In genomic region chrX:1470562-1470961, dm6 we compare ENCODE assay signal across 1 fruit fly cellular context.
A peak's percentile ranks its signal among the peaks of the same experiment; 100 is the strongest.
TF ChIP-seq lines count a peak whose summit lies in the region.

TSS of gene pck (plus strand) at chrX:1470666.

TF ChIP-seq in whole organism, embryonic, 481 proteins besides CTCF, POLR2A, EP300 and RAD21 (continued from another document and continues in another):
- peak; percentile 50; the same call in 1 of the 2 replicates for TF ChIP-seq Rx (GFP tag; IDR thresholded peaks at IDR 0.05; lab: Robert Waterston, UW)
- TF ChIP-seq Mrtf (GFP tag; IDR thresholded peaks at IDR 0.05; lab: Robert Waterston, UW), result 0 out of 3 replicates have a peak, but pooled peaks have one; percentile 10
- TF ChIP-seq chinmo (GFP tag; IDR thresholded peaks at IDR 0.05; lab: Robert Waterston, UW; ENCODE audit: partially characterized antibody), result 0 out of 4 replicates have a peak, but pooled peaks have one; percentile 48
- TF ChIP-seq ERR (GFP tag; optimal IDR thresholded peaks at IDR 0.05; lab: Kevin White, UChicago), result peak; percentile 60
- peak; percentile 70 for TF ChIP-seq E2f1 (GFP tag; IDR thresholded peaks at IDR 0.05; lab: Robert Waterston, UW)
- TF ChIP-seq CG13296 (GFP tag; optimal IDR thresholded peaks at IDR 0.05; lab: Kevin White, UChicago), result peak; percentile 25
- peak; percentile 36 for TF ChIP-seq CG1792 (GFP tag; optimal IDR thresholded peaks at IDR 0.05; lab: Kevin White, UChicago)
- peak in 1 of 2 experiments; percentile 76 for TF ChIP-seq bsh (GFP tag; optimal IDR thresholded peaks at IDR 0.05; lab: Kevin White, UChicago)
- peak; percentile 53 for TF ChIP-seq CG2202 (tag; optimal IDR thresholded peaks at IDR 0.05; lab: Kevin White, UChicago)
- TF ChIP-seq Trl (optimal IDR thresholded peaks at IDR 0.05; lab: Kevin White, UChicago), result no peak
- peak; percentile 68 for TF ChIP-seq Trl (GFP tag; optimal IDR thresholded peaks at IDR 0.05; lab: Kevin White, UChicago)
- no peak for TF ChIP-seq h (optimal IDR thresholded peaks at IDR 0.05; lab: Kevin White, UChicago)
- TF ChIP-seq run (tag; optimal IDR thresholded peaks at IDR 0.05; lab: Kevin White, UChicago), result no peak
- TF ChIP-seq CG8924 (tag; optimal IDR thresholded peaks at IDR 0.05; lab: Kevin White, UChicago), result peak; percentile 52
- TF ChIP-seq CG11696 (GFP tag; IDR thresholded peaks at IDR 0.05; lab: Robert Waterston, UW), result peak; percentile 22; the same call in 1 of the 2 replicates
- peak; percentile 80 for TF ChIP-seq tin (GFP tag; optimal IDR thresholded peaks at IDR 0.05; lab: Kevin White, UChicago)
- TF ChIP-seq CG11093 (GFP tag; IDR thresholded peaks at IDR 0.05; lab: Robert Waterston, UW), result no peak
- peak; percentile 37 for TF ChIP-seq ATbp (GFP tag; optimal IDR thresholded peaks at IDR 0.05; lab: Kevin White, UChicago)
- 0 out of 3 replicates have a peak, but pooled peaks have one; percentile 56 for TF ChIP-seq so (GFP tag; IDR thresholded peaks at IDR 0.05; lab: Robert Waterston, UW)
- peak; percentile 27; the same call in 1 of the 2 replicates for TF ChIP-seq Drgx (GFP tag; IDR thresholded peaks at IDR 0.05; lab: Robert Waterston, UW)
- peak; percentile 51 for TF ChIP-seq caup (GFP tag; optimal IDR thresholded peaks at IDR 0.05; lab: Kevin White, UChicago; ENCODE audit: severe bottlenecking)
- TF ChIP-seq Neu2 (GFP tag; optimal IDR thresholded peaks at IDR 0.05; lab: Kevin White, UChicago; ENCODE audit: borderline replicate concordance), result peak; percentile 1
- TF ChIP-seq B-H1 (GFP tag; IDR thresholded peaks at IDR 0.05; lab: Robert Waterston, UW), result peak; percentile 54; the same call in 1 of the 3 replicates
- peak; percentile 50; the same call in 1 of the 3 replicates for TF ChIP-seq CG16813 (GFP tag; IDR thresholded peaks at IDR 0.05; lab: Robert Waterston, UW; ENCODE audit: partially characterized antibody)
- peak; percentile 45 for TF ChIP-seq Ets97D (GFP tag; optimal IDR thresholded peaks at IDR 0.05; lab: Kevin White, UChicago)
- TF ChIP-seq CG14050 (GFP tag; IDR thresholded peaks at IDR 0.05; lab: Robert Waterston, UW), result no peak; the same call in 2 of the 3 replicates
- peak; percentile 62 for TF ChIP-seq CG9932 (GFP tag; IDR thresholded peaks at IDR 0.05; lab: Robert Waterston, UW)
- TF ChIP-seq CG10979 (tag; optimal IDR thresholded peaks at IDR 0.05; lab: Kevin White, UChicago), result peak; percentile 57
- peak; percentile 24; the same call in 1 of the 3 replicates for TF ChIP-seq CG14860 (GFP tag; IDR thresholded peaks at IDR 0.05; lab: Robert Waterston, UW; ENCODE audit: partially characterized antibody)
- peak; percentile 40 for TF ChIP-seq CG11398 (GFP tag; optimal IDR thresholded peaks at IDR 0.05; lab: Kevin White, UChicago)
- no peak for TF ChIP-seq CG4328 (GFP tag; optimal IDR thresholded peaks at IDR 0.05; lab: Kevin White, UChicago)
- peak; percentile 37 for TF ChIP-seq CG10209 (GFP tag; optimal IDR thresholded peaks at IDR 0.05; lab: Kevin White, UChicago)
- peak; percentile 54; the same call in 1 of the 2 replicates for TF ChIP-seq CG5953 (GFP tag; IDR thresholded peaks at IDR 0.05; lab: Robert Waterston, UW)
- TF ChIP-seq Ravus (GFP tag; IDR thresholded peaks at IDR 0.05; lab: Robert Waterston, UW), result no peak
- peak; percentile 67; the same call in 1 of the 2 replicates for TF ChIP-seq seq (GFP tag; IDR thresholded peaks at IDR 0.05; lab: Robert Waterston, UW)
- peak; percentile 50 for TF ChIP-seq Elba2 (GFP tag; optimal IDR thresholded peaks at IDR 0.05; lab: Kevin White, UChicago)
- TF ChIP-seq ash1 (GFP tag; optimal IDR thresholded peaks at IDR 0.05; lab: Kevin White, UChicago), result no peak
- TF ChIP-seq CG7745 (tag; optimal IDR thresholded peaks at IDR 0.05; lab: Kevin White, UChicago), result no peak
- no peak for TF ChIP-seq CG6654 (GFP tag; optimal IDR thresholded peaks at IDR 0.05; lab: Kevin White, UChicago)
- TF ChIP-seq Optix (GFP tag; IDR thresholded peaks at IDR 0.05; lab: Robert Waterston, UW), result peak; percentile 70; the same call in 2 of the 3 replicates
- TF ChIP-seq CG8765 (GFP tag; IDR thresholded peaks at IDR 0.05; lab: Robert Waterston, UW), result peak; percentile 51
- no peak for TF ChIP-seq Eip74EF (GFP tag; optimal IDR thresholded peaks at IDR 0.05; lab: Kevin White, UChicago)
- no peak; the same call in 2 of the 3 replicates for TF ChIP-seq sr (GFP tag; IDR thresholded peaks at IDR 0.05; lab: Robert Waterston, UW)
- TF ChIP-seq cg (GFP tag; optimal IDR thresholded peaks at IDR 0.05; lab: Kevin White, UChicago), result peak; percentile 42
- TF ChIP-seq HHEX (GFP tag; optimal IDR thresholded peaks at IDR 0.05; lab: Kevin White, UChicago), result peak; percentile 6
- TF ChIP-seq CG4404 (GFP tag; IDR thresholded peaks at IDR 0.05; lab: Robert Waterston, UW), result peak; percentile 42; the same call in 1 of the 2 replicates
- peak; percentile 77; the same call in 2 of the 3 replicates for TF ChIP-seq zfh1 (GFP tag; IDR thresholded peaks at IDR 0.05; lab: Robert Waterston, UW)
- TF ChIP-seq CG9437 (GFP tag; optimal IDR thresholded peaks at IDR 0.05; lab: Kevin White, UChicago), result peak; percentile 45
- TF ChIP-seq salm (tag; optimal IDR thresholded peaks at IDR 0.05; lab: Kevin White, UChicago), result peak; percentile 5
- TF ChIP-seq CG30020 (tag; optimal IDR thresholded peaks at IDR 0.05; lab: Kevin White, UChicago), result peak; percentile 50
- TF ChIP-seq slp2 (GFP tag; optimal IDR thresholded peaks at IDR 0.05; lab: Kevin White, UChicago), result peak; percentile 36
- TF ChIP-seq pzg (GFP tag; optimal IDR thresholded peaks at IDR 0.05; lab: Kevin White, UChicago), result peak; percentile 58
- TF ChIP-seq cas (GFP tag; IDR thresholded peaks at IDR 0.05; lab: Robert Waterston, UW), result no peak
- peak; percentile 49; the same call in 1 of the 2 replicates for TF ChIP-seq sna (GFP tag; IDR thresholded peaks at IDR 0.05; lab: Robert Waterston, UW; ENCODE audit: partially characterized antibody)
- TF ChIP-seq sqz (GFP tag; optimal IDR thresholded peaks at IDR 0.05; lab: Kevin White, UChicago), result no peak
- TF ChIP-seq CG30403 (GFP tag; optimal IDR thresholded peaks at IDR 0.05; lab: Kevin White, UChicago), result peak; percentile 79
- TF ChIP-seq dm (GFP tag; optimal IDR thresholded peaks at IDR 0.05; lab: Kevin White, UChicago), result peak; percentile 71
- TF ChIP-seq Aef1 (GFP tag; IDR thresholded peaks at IDR 0.05; lab: Robert Waterston, UW), result peak; percentile 64; the same call in 2 of the 3 replicates
- TF ChIP-seq CG2712 (tag; optimal IDR thresholded peaks at IDR 0.05; lab: Kevin White, UChicago), result peak; percentile 70
- no peak for TF ChIP-seq fd64A (GFP tag; optimal IDR thresholded peaks at IDR 0.05; lab: Kevin White, UChicago)
- TF ChIP-seq ranshi (GFP tag; IDR thresholded peaks at IDR 0.05; lab: Robert Waterston, UW), result peak; percentile 58
- peak; percentile 89 for TF ChIP-seq Sry-δ (GFP tag; optimal IDR thresholded peaks at IDR 0.05; lab: Kevin White, UChicago)
- peak; percentile 6 for TF ChIP-seq CG30431 (GFP tag; optimal IDR thresholded peaks at IDR 0.05; lab: Kevin White, UChicago)
- TF ChIP-seq fd96Cb (tag; optimal IDR thresholded peaks at IDR 0.05; lab: Kevin White, UChicago), result peak; percentile 20
- no peak for TF ChIP-seq CG11456 (GFP tag; IDR thresholded peaks at IDR 0.05; lab: Robert Waterston, UW)
- peak; percentile 32 for TF ChIP-seq tx (GFP tag; optimal IDR thresholded peaks at IDR 0.05; lab: Kevin White, UChicago)
- TF ChIP-seq CG7372 (GFP tag; IDR thresholded peaks at IDR 0.05; lab: Robert Waterston, UW), result 0 out of 2 replicates have a peak, but pooled peaks have one; percentile 43
- 0 out of 3 replicates have a peak, but pooled peaks have one; percentile 30 for TF ChIP-seq vnd (GFP tag; IDR thresholded peaks at IDR 0.05; lab: Robert Waterston, UW; ENCODE audit: partially characterized antibody)
- TF ChIP-seq dan (GFP tag; IDR thresholded peaks at IDR 0.05; lab: Robert Waterston, UW), result no peak
- TF ChIP-seq wek (GFP tag; optimal IDR thresholded peaks at IDR 0.05; lab: Kevin White, UChicago), result peak; percentile 18
- TF ChIP-seq Dip2 (GFP tag; IDR thresholded peaks at IDR 0.05; lab: Robert Waterston, UW), result no peak
- TF ChIP-seq ssp (GFP tag; IDR thresholded peaks at IDR 0.05; lab: Robert Waterston, UW), result peak; percentile 38; the same call in 1 of the 2 replicates
- TF ChIP-seq pros (GFP tag; optimal IDR thresholded peaks at IDR 0.05; lab: Kevin White, UChicago), result no peak
- TF ChIP-seq YL-1 (GFP tag; optimal IDR thresholded peaks at IDR 0.05; lab: Kevin White, UChicago), result peak; percentile 84
- TF ChIP-seq tgo (GFP tag; IDR thresholded peaks at IDR 0.05; lab: Robert Waterston, UW), result peak; percentile 67
- peak; percentile 38 for TF ChIP-seq Abd-B (GFP tag; optimal IDR thresholded peaks at IDR 0.05; lab: Kevin White, UChicago)
- peak; percentile 41 for TF ChIP-seq CG17802 (tag; optimal IDR thresholded peaks at IDR 0.05; lab: Kevin White, UChicago)
- TF ChIP-seq bbx (GFP tag; IDR thresholded peaks at IDR 0.05; lab: Robert Waterston, UW; ENCODE audit: partially characterized antibody), result no peak
- peak; percentile 48; the same call in 1 of the 3 replicates for TF ChIP-seq knrl (GFP tag; IDR thresholded peaks at IDR 0.05; lab: Robert Waterston, UW; ENCODE audit: partially characterized antibody)
- TF ChIP-seq CG1832 (GFP tag; optimal IDR thresholded peaks at IDR 0.05; lab: Kevin White, UChicago), result no peak
- TF ChIP-seq ro (GFP tag; IDR thresholded peaks at IDR 0.05; lab: Robert Waterston, UW), result no peak
- peak; percentile 40 for TF ChIP-seq PHDP (tag; optimal IDR thresholded peaks at IDR 0.05; lab: Kevin White, UChicago)
- peak; percentile 65 for TF ChIP-seq CG32767 (GFP tag; IDR thresholded peaks at IDR 0.05; lab: Robert Waterston, UW)
- TF ChIP-seq Sox100B (GFP tag; optimal IDR thresholded peaks at IDR 0.05; lab: Kevin White, UChicago), result no peak
- TF ChIP-seq zen (tag; optimal IDR thresholded peaks at IDR 0.05; lab: Kevin White, UChicago), result peak; percentile 45
- TF ChIP-seq CrebB (tag; optimal IDR thresholded peaks at IDR 0.05; lab: Kevin White, UChicago), result no peak
- peak; percentile 31 for TF ChIP-seq Nf-YC (tag; optimal IDR thresholded peaks at IDR 0.05; lab: Kevin White, UChicago)
- TF ChIP-seq ac (GFP tag; optimal IDR thresholded peaks at IDR 0.05; lab: Kevin White, UChicago), result no peak
- TF ChIP-seq wdn (GFP tag; IDR thresholded peaks at IDR 0.05; lab: Robert Waterston, UW), result no peak
- peak; percentile 34 for TF ChIP-seq CG3407 (GFP tag; optimal IDR thresholded peaks at IDR 0.05; lab: Kevin White, UChicago)
- TF ChIP-seq vvl (GFP tag; IDR thresholded peaks at IDR 0.05; lab: Robert Waterston, UW), result peak; percentile 86
- TF ChIP-seq slbo (GFP tag; IDR thresholded peaks at IDR 0.05; lab: Robert Waterston, UW), result peak; percentile 70
- no peak for TF ChIP-seq CG11723 (GFP tag; optimal IDR thresholded peaks at IDR 0.05; lab: Kevin White, UChicago)
- TF ChIP-seq lola (GFP tag; optimal IDR thresholded peaks at IDR 0.05; lab: Kevin White, UChicago), result peak in 1 of 3 experiments; percentile 48
- no peak for TF ChIP-seq crol (GFP tag; IDR thresholded peaks at IDR 0.05; lab: Robert Waterston, UW)
- peak; percentile 75 for TF ChIP-seq CG14710 (tag; optimal IDR thresholded peaks at IDR 0.05; lab: Kevin White, UChicago)
- no peak for TF ChIP-seq GATAe (GFP tag; conservative IDR thresholded peaks at IDR 0.05; lab: Robert Waterston, UW)
- peak; percentile 50 for TF ChIP-seq Taf1 (GFP tag; IDR thresholded peaks at IDR 0.05; lab: Robert Waterston, UW)
- TF ChIP-seq dysf (GFP tag; IDR thresholded peaks at IDR 0.05; lab: Robert Waterston, UW), result peak; percentile 51; the same call in 1 of the 3 replicates
- no peak for TF ChIP-seq bowl (GFP tag; IDR thresholded peaks at IDR 0.05; lab: Robert Waterston, UW)
- peak; percentile 59 for TF ChIP-seq Bdp1 (GFP tag; optimal IDR thresholded peaks at IDR 0.05; lab: Kevin White, UChicago)
- TF ChIP-seq odd (GFP tag; optimal IDR thresholded peaks at IDR 0.05; lab: Kevin White, UChicago), result no peak
- TF ChIP-seq Lim3 (GFP tag; IDR thresholded peaks at IDR 0.05; lab: Robert Waterston, UW), result no peak
- TF ChIP-seq NC2β (GFP tag; optimal IDR thresholded peaks at IDR 0.05; lab: Kevin White, UChicago), result peak; percentile 71
- no peak for TF ChIP-seq CG8089 (GFP tag; optimal IDR thresholded peaks at IDR 0.05; lab: Kevin White, UChicago)
- no peak for TF ChIP-seq usp (GFP tag; optimal IDR thresholded peaks at IDR 0.05; lab: Kevin White, UChicago)
- TF ChIP-seq CG13287 (GFP tag; IDR thresholded peaks at IDR 0.05; lab: Robert Waterston, UW; ENCODE audit: partially characterized antibody), result peak; percentile 65
- TF ChIP-seq CG5180 (GFP tag; optimal IDR thresholded peaks at IDR 0.05; lab: Kevin White, UChicago), result no peak
- TF ChIP-seq CG12155 (GFP tag; optimal IDR thresholded peaks at IDR 0.05; lab: Kevin White, UChicago), result peak; percentile 69
- TF ChIP-seq CG4617 (GFP tag; optimal IDR thresholded peaks at IDR 0.05; lab: Kevin White, UChicago; ENCODE audit: borderline replicate concordance), result peak; percentile 81
- peak; percentile 35; the same call in 1 of the 2 replicates for TF ChIP-seq HLH3B (GFP tag; IDR thresholded peaks at IDR 0.05; lab: Robert Waterston, UW)
- TF ChIP-seq CG7271 (tag; optimal IDR thresholded peaks at IDR 0.05; lab: Kevin White, UChicago), result peak; percentile 49
- TF ChIP-seq nom (GFP tag; optimal IDR thresholded peaks at IDR 0.05; lab: Kevin White, UChicago), result peak; percentile 13
- TF ChIP-seq Vsx1 (GFP tag; optimal IDR thresholded peaks at IDR 0.05; lab: Kevin White, UChicago), result no peak
- TF ChIP-seq CG10654 (GFP tag; optimal IDR thresholded peaks at IDR 0.05; lab: Kevin White, UChicago), result peak; percentile 38
- no peak for TF ChIP-seq CG11560 (tag; IDR thresholded peaks at IDR 0.05; lab: Robert Waterston, UW)
- peak; percentile 28 for TF ChIP-seq CG2875 (GFP tag; optimal IDR thresholded peaks at IDR 0.05; lab: Kevin White, UChicago)
- TF ChIP-seq CG15073 (GFP tag; optimal IDR thresholded peaks at IDR 0.05; lab: Kevin White, UChicago), result no peak
- TF ChIP-seq CG11247 (GFP tag; IDR thresholded peaks at IDR 0.05; lab: Robert Waterston, UW), result 0 out of 2 replicates have a peak, but pooled peaks have one; percentile 42
- peak; percentile 30; the same call in 1 of the 2 replicates for TF ChIP-seq CG6272 (GFP tag; IDR thresholded peaks at IDR 0.05; lab: Robert Waterston, UW)
- TF ChIP-seq Med (GFP tag; lab: Kevin White, UChicago), result peak; percentile 93
- no peak for TF ChIP-seq Oaz (GFP tag; IDR thresholded peaks at IDR 0.05; lab: Robert Waterston, UW)
- peak; percentile 16 for TF ChIP-seq CG10147 (GFP tag; optimal IDR thresholded peaks at IDR 0.05; lab: Kevin White, UChicago)
- TF ChIP-seq HmgZ (tag; optimal IDR thresholded peaks at IDR 0.05; lab: Kevin White, UChicago), result peak; percentile 61
- TF ChIP-seq ems (GFP tag; optimal IDR thresholded peaks at IDR 0.05; lab: Kevin White, UChicago), result peak; percentile 71
- TF ChIP-seq gcm (GFP tag; optimal IDR thresholded peaks at IDR 0.05; lab: Kevin White, UChicago), result peak; percentile 51
